Fruit fly (Drosophila melanogaster) Kc167 (cell line): ENCODE measurements around the gene CG12268.

Source experiments
- Myc ChIP-seq: fragments of >200 bp; optimal IDR thresholded peaks from 2 replicates; lab custom pipeline; 2017; ENCODE audit warnings: missing external identifiers
- insv ChIP-seq: fragments of >200 bp; optimal IDR thresholded peaks from 3 replicates; lab custom pipeline; 2018; ENCODE audit warnings: missing external identifiers
- psq ChIP-seq: fragments of >200 bp; optimal IDR thresholded peaks from 2 replicates; lab custom pipeline; 2017; ENCODE audit warnings: missing external identifiers

DNA sequence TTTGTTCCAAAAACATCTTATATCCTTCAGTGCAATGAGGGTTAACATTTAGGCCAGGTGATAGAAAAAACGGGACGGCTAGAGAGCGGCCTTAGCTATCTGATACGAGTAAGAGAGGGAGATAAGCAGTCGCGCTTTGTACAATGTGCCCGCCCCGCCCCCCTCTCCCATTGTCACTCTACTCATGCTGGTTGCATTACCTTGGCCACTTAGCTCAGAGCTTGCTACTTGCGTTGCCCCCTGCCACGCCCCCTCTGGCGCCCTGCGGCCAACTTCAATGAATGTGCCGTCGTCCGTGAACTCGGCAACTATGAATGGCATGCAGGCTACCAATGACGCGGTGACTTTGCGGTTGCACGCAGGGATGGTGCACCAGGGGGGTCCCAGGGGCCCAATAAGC is 23.5 kb upstream of the CG12268 start:
- no peak for TF ChIP-seq psq
- no peak for TF ChIP-seq insv (lab: Kevin White, UChicago)
- TF ChIP-seq Myc (lab: Kevin White, UChicago), result no peak
